Worm (Caenorhabditis elegans) whole organism, L1 larva: Measurements from ENCODE around the gene F52C12.2.

Source experiments
- C04F5.9 ChIP-seq: sonication (generic microtip); optimal IDR thresholded peaks from 2 replicates; lab custom pipeline; 2016; ENCODE audit warnings: missing genetic modification characterization, missing compliant biosample characterization
- C34B4.2 ChIP-seq: sonication (generic microtip); optimal IDR thresholded peaks from 2 replicates; lab custom pipeline; 2017; ENCODE audit warnings: mild to moderate bottlenecking, missing genetic modification characterization, missing compliant biosample characterization
- aly-2 ChIP-seq: fragments of 150-350 bp; optimal IDR thresholded peaks from 2 replicates; lab custom pipeline; 2014; ENCODE audit warnings: missing biosample characterization, missing genetic modification characterization
- ama-1 ChIP-seq: fragments of 150-350 bp; optimal IDR thresholded peaks from 2 replicates; lab custom pipeline; 2014
- ceh-63 ChIP-seq: fragments of 200-800 bp; sonication (Bioruptor generic); optimal IDR thresholded peaks from 2 replicates; lab custom pipeline; 2018; ENCODE audit warnings: mild to moderate bottlenecking, missing genetic modification characterization, missing compliant biosample characterization
- ceh-82 ChIP-seq, 3 experiments: fragments of 150-350 bp in 1 of 3; sonication (generic microtip) in 2 of 3; optimal IDR thresholded peaks; 2 replicates each; lab custom pipeline; 2014 to 2017; ENCODE audit warnings: missing biosample characterization in 3 of 3, missing genetic modification characterization in 3 of 3
- ces-1 ChIP-seq: fragments of 150-350 bp; optimal IDR thresholded peaks from 2 replicates; lab custom pipeline; 2014; ENCODE audit warnings: missing biosample characterization, missing genetic modification reagents, missing genetic modification characterization
- dpl-1 ChIP-seq, 3 experiments: fragments of 150-350 bp in 2 of 3; sonication (generic microtip) in 1 of 3; optimal IDR thresholded peaks; 2 replicates each; lab custom pipeline; 2014 to 2017; ENCODE audit warnings: missing biosample characterization in 3 of 3, missing genetic modification characterization in 3 of 3, missing genetic modification reagents in 3 of 3
- dsc-1 ChIP-seq: sonication (generic microtip); optimal IDR thresholded peaks from 2 replicates; lab custom pipeline; 2016; ENCODE audit warnings: mild to moderate bottlenecking, missing genetic modification characterization, missing compliant biosample characterization
- efl-3 ChIP-seq: fragments of 200-800 bp; sonication (Bioruptor generic); optimal IDR thresholded peaks from 2 replicates; lab custom pipeline; 2018; ENCODE audit warnings: mild to moderate bottlenecking, missing genetic modification characterization, missing compliant biosample characterization
- egl-27 ChIP-seq, 2 experiments: fragments of 150-350 bp in 1 of 2; sonication (generic microtip); optimal IDR thresholded peaks; 3 replicates each; lab custom pipeline; 2017 to 2018; ENCODE audit warnings: missing biosample characterization in 2 of 2, missing genetic modification characterization in 2 of 2, missing genetic modification reagents in 2 of 2
- elt-3 ChIP-seq, 6 experiments: fragments of 150-350 bp in 1 of 6; sonication (generic microtip); optimal IDR thresholded peaks; 2 replicates each; lab custom pipeline; 2017 to 2018; ENCODE audit warnings: missing biosample characterization in 6 of 6, missing genetic modification characterization in 6 of 6, inconsistent platforms in 1 of 6
- fkh-10 ChIP-seq: sonication (generic microtip); optimal IDR thresholded peaks from 2 replicates; lab custom pipeline; 2017; ENCODE audit warnings: missing biosample characterization, missing genetic modification reagents, missing genetic modification characterization
- hlh-4 ChIP-seq: sonication (generic microtip); optimal IDR thresholded peaks from 2 replicates; lab custom pipeline; 2016; ENCODE audit warnings: mild to moderate bottlenecking, missing genetic modification characterization, missing compliant biosample characterization
- hpl-2 ChIP-seq: fragments of 150-350 bp; optimal IDR thresholded peaks from 2 replicates; lab custom pipeline; 2014; ENCODE audit warnings: missing biosample characterization, missing genetic modification reagents, missing genetic modification characterization
- isw-1 ChIP-seq: fragments of 200-800 bp; sonication (Bioruptor generic); IDR thresholded peaks from 2 replicates; pipeline ENCODE4 v1.3.6; 2022; ENCODE audit warnings: missing genetic modification characterization, missing compliant biosample characterization
- lin-13 ChIP-seq: fragments of 150-350 bp; optimal IDR thresholded peaks from 2 replicates; lab custom pipeline; 2014; ENCODE audit warnings: missing biosample characterization, missing genetic modification reagents, missing genetic modification characterization
- lin-14 ChIP-seq: fragments of 200-800 bp; sonication (Bioruptor generic); optimal IDR thresholded peaks from 2 replicates; lab custom pipeline; 2018; ENCODE audit warnings: mild to moderate bottlenecking, missing genetic modification characterization, moderate library complexity, missing compliant biosample characterization
- lin-15B ChIP-seq: fragments of 150-350 bp; sonication (generic microtip); optimal IDR thresholded peaks from 3 replicates; lab custom pipeline; 2014; ENCODE audit warnings: missing biosample characterization, missing genetic modification characterization
- lin-35 ChIP-seq, 2 experiments: fragments of 150-350 bp; optimal IDR thresholded peaks; 2 replicates each; lab custom pipeline; 2014; ENCODE audit warnings: missing biosample characterization in 2 of 2, missing genetic modification characterization in 2 of 2, missing genetic modification reagents in 2 of 2
- lin-39 ChIP-seq: fragments of 150-350 bp; optimal IDR thresholded peaks from 2 replicates; lab custom pipeline; 2014; ENCODE audit warnings: missing biosample characterization, missing genetic modification reagents, missing genetic modification characterization
- lsy-2 ChIP-seq, 2 experiments: fragments of 150-350 bp; optimal IDR thresholded peaks; 2 replicates each; lab custom pipeline; 2014; ENCODE audit warnings: missing biosample characterization in 2 of 2, missing genetic modification characterization in 2 of 2
- mab-9 ChIP-seq: fragments of 200-800 bp; sonication (Bioruptor generic); IDR thresholded peaks from 2 replicates; pipeline ENCODE4 v1.3.6; 2022; ENCODE audit warnings: missing genetic modification reagents, missing genetic modification characterization, missing compliant biosample characterization
- nhr-11 ChIP-seq: fragments of 150-350 bp; optimal IDR thresholded peaks from 2 replicates; lab custom pipeline; 2014; ENCODE audit warnings: missing biosample characterization, missing genetic modification characterization
- nhr-19 ChIP-seq: fragments of 200-800 bp; sonication (Bioruptor generic); conservative IDR thresholded peaks from 2 replicates; pipeline ENCODE4 v1.3.6; 2022; ENCODE audit warnings: missing genetic modification characterization, missing compliant biosample characterization
- nhr-20 ChIP-seq: sonication (generic microtip); optimal IDR thresholded peaks from 2 replicates; lab custom pipeline; 2016; ENCODE audit warnings: mild to moderate bottlenecking, missing genetic modification characterization, missing compliant biosample characterization
- nhr-237 ChIP-seq: fragments of 150-350 bp; optimal IDR thresholded peaks from 2 replicates; lab custom pipeline; 2014; ENCODE audit warnings: missing biosample characterization, missing genetic modification characterization
- nhr-47 ChIP-seq: sonication (generic microtip); optimal IDR thresholded peaks from 2 replicates; lab custom pipeline; 2016; ENCODE audit warnings: mild to moderate bottlenecking, missing genetic modification characterization, moderate library complexity, missing compliant biosample characterization
- nhr-71 ChIP-seq: sonication (generic microtip); optimal IDR thresholded peaks from 2 replicates; lab custom pipeline; 2016; ENCODE audit warnings: mild to moderate bottlenecking, missing genetic modification characterization, moderate library complexity, missing compliant biosample characterization
- nhr-76 ChIP-seq: sonication (generic microtip); optimal IDR thresholded peaks from 2 replicates; lab custom pipeline; 2017; ENCODE audit warnings: missing biosample characterization, missing genetic modification characterization
- nhr-77 ChIP-seq: fragments of 150-350 bp; optimal IDR thresholded peaks from 2 replicates; lab custom pipeline; 2014; ENCODE audit warnings: missing biosample characterization, missing genetic modification characterization
- nhr-84 ChIP-seq: sonication (generic microtip); optimal IDR thresholded peaks from 2 replicates; lab custom pipeline; 2017; ENCODE audit warnings: missing biosample characterization, missing genetic modification characterization
- nhr-85 ChIP-seq: sonication (generic microtip); peaks from one replicate; lab custom pipeline; 2016; ENCODE audit warnings: missing genetic modification characterization, inconsistent platforms, missing compliant biosample characterization
- nhr-90 ChIP-seq: sonication (generic microtip); optimal IDR thresholded peaks from 2 replicates; lab custom pipeline; 2016; ENCODE audit warnings: mild to moderate bottlenecking, missing genetic modification characterization, missing compliant biosample characterization; ENCODE audit not compliant: poor library complexity
- pax-3 ChIP-seq: fragments of 200-800 bp; sonication (Bioruptor generic); optimal IDR thresholded peaks from 2 replicates; lab custom pipeline; 2018; ENCODE audit warnings: mild to moderate bottlenecking, missing genetic modification characterization, moderate library complexity, missing compliant biosample characterization
- pqm-1 ChIP-seq: sonication (generic microtip); optimal IDR thresholded peaks from 3 replicates; lab custom pipeline; 2017; ENCODE audit warnings: missing biosample characterization, missing genetic modification characterization
- rnt-1 ChIP-seq: sonication (generic microtip); optimal IDR thresholded peaks from 2 replicates; lab custom pipeline; 2016; ENCODE audit warnings: mild to moderate bottlenecking, missing genetic modification characterization, moderate library complexity, missing compliant biosample characterization
- skn-1 ChIP-seq: fragments of 150-350 bp; optimal IDR thresholded peaks from 2 replicates; lab custom pipeline; 2014; ENCODE audit warnings: missing biosample characterization, missing genetic modification characterization
- snu-23 ChIP-seq: sonication (generic microtip); optimal IDR thresholded peaks from 2 replicates; lab custom pipeline; 2016; ENCODE audit warnings: missing genetic modification characterization, missing compliant biosample characterization
- sox-4 ChIP-seq: sonication (generic microtip); optimal IDR thresholded peaks from 2 replicates; lab custom pipeline; 2016; ENCODE audit warnings: missing genetic modification characterization, missing compliant biosample characterization
- sptf-1 ChIP-seq: fragments of 150-350 bp; optimal IDR thresholded peaks from 2 replicates; lab custom pipeline; 2014; ENCODE audit warnings: missing biosample characterization, missing genetic modification characterization
- sup-37 ChIP-seq: fragments of 200-800 bp; sonication (Bioruptor generic); optimal IDR thresholded peaks from 2 replicates; lab custom pipeline; 2018; ENCODE audit warnings: mild to moderate bottlenecking, missing genetic modification characterization, missing compliant biosample characterization
- unc-130 ChIP-seq: fragments of 150-350 bp; optimal IDR thresholded peaks from 2 replicates; lab custom pipeline; 2017; ENCODE audit warnings: missing biosample characterization, missing genetic modification characterization, inconsistent platforms
- unc-30 ChIP-seq: sonication (generic microtip); optimal IDR thresholded peaks from 2 replicates; lab custom pipeline; 2017; ENCODE audit warnings: missing biosample characterization, missing genetic modification characterization
- unc-62 ChIP-seq: fragments of 150-350 bp; optimal IDR thresholded peaks from 2 replicates; lab custom pipeline; 2014; ENCODE audit warnings: missing biosample characterization, missing genetic modification reagents, missing genetic modification characterization
- unc-98 ChIP-seq: fragments of 200-800 bp; sonication (Bioruptor generic); IDR thresholded peaks from 2 replicates; pipeline ENCODE4 v1.3.6; 2022; ENCODE audit warnings: missing genetic modification characterization, missing compliant biosample characterization
- xbp-1 ChIP-seq: sonication (generic microtip); optimal IDR thresholded peaks from 2 replicates; lab custom pipeline; 2016; ENCODE audit warnings: missing genetic modification characterization, missing compliant biosample characterization
- zip-4 ChIP-seq: fragments of 200-800 bp; sonication (Bioruptor generic); optimal IDR thresholded peaks from 2 replicates; lab custom pipeline; 2018; ENCODE audit warnings: mild to moderate bottlenecking, missing genetic modification characterization, moderate library complexity, missing compliant biosample characterization
- ztf-11 ChIP-seq, 2 experiments: sonication (generic microtip); optimal IDR thresholded peaks; 2 replicates each; lab custom pipeline; 2016 to 2017; ENCODE audit warnings: missing genetic modification characterization in 2 of 2, missing biosample characterization in 1 of 2, missing compliant biosample characterization in 1 of 2
- ztf-4 ChIP-seq: fragments of 150-350 bp; optimal IDR thresholded peaks from 2 replicates; lab custom pipeline; 2014; ENCODE audit warnings: missing biosample characterization, missing genetic modification characterization

The F52C12.2 gene

ce11 chrIV:1953132-1953629, at the start of gene F52C12.2 (continued):
- peak; percentile 80 for TF ChIP-seq nhr-90 (tag; lab: Kevin White, UChicago)
- peak; percentile 36 for TF ChIP-seq C04F5.9 (tag; lab: Kevin White, UChicago)
- TF ChIP-seq sptf-1 = no peak
- no peak for TF ChIP-seq nhr-11 (tag; lab: Kevin White, UChicago)
- TF ChIP-seq aly-2 (tag; lab: Kevin White, UChicago) = peak; percentile 19
- no peak for TF ChIP-seq nhr-84 (tag; lab: Kevin White, UChicago)
- no peak for TF ChIP-seq skn-1 (tag; lab: Kevin White, UChicago)
- TF ChIP-seq ceh-63 (GFP tag; lab: Kevin White, UChicago) = no peak
- no peak for TF ChIP-seq nhr-237 (tag; lab: Kevin White, UChicago)
- TF ChIP-seq ces-1 = no peak
- no peak for TF ChIP-seq lin-13
- TF ChIP-seq nhr-71 = peak; percentile 86
- peak; percentile 51 for TF ChIP-seq pax-3
- TF ChIP-seq ceh-82 (tag; optimal IDR thresholded peaks at IDR 0.05; lab: Kevin White, UChicago) = peak; percentile 47 to 52 (median 48)
- TF ChIP-seq nhr-47 (tag; lab: Kevin White, UChicago) = peak; percentile 87
- peak; percentile 61 for TF ChIP-seq nhr-19 (GFP tag; lab: Robert Waterston, UW)
- peak; percentile 50 for TF ChIP-seq lin-39 (tag; lab: Kevin White, UChicago)
- TF ChIP-seq hpl-2 = no peak
- peak; percentile 69 to 80 for TF ChIP-seq lsy-2 (tag; optimal IDR thresholded peaks at IDR 0.05; lab: Kevin White, UChicago)
- peak; percentile 70 to 88 (median 84) for TF ChIP-seq dpl-1 (GFP tag; optimal IDR thresholded peaks at IDR 0.05; lab: Kevin White, UChicago)
- no peak for TF ChIP-seq egl-27 (tag; optimal IDR thresholded peaks at IDR 0.05; lab: Kevin White, UChicago)
- peak; percentile 65 for TF ChIP-seq isw-1 (GFP tag; lab: Robert Waterston, UW)
- TF ChIP-seq mab-9 = no peak
- TF ChIP-seq lin-15B (tag; lab: Kevin White, UChicago) = peak; percentile 47
- TF ChIP-seq C34B4.2 (tag; lab: Kevin White, UChicago) = no peak
- TF ChIP-seq ztf-4 (tag; lab: Kevin White, UChicago) = no peak
- TF ChIP-seq elt-3 (tag; optimal IDR thresholded peaks at IDR 0.05; lab: Kevin White, UChicago) = peak in 1 of 6 experiments; percentile 22
- TF ChIP-seq nhr-85 (tag; lab: Kevin White, UChicago) = peak; percentile 83
- TF ChIP-seq sox-4 (tag; lab: Kevin White, UChicago) = peak; percentile 49
- no peak for TF ChIP-seq rnt-1
- peak; percentile 76 for TF ChIP-seq nhr-20

DNA sequence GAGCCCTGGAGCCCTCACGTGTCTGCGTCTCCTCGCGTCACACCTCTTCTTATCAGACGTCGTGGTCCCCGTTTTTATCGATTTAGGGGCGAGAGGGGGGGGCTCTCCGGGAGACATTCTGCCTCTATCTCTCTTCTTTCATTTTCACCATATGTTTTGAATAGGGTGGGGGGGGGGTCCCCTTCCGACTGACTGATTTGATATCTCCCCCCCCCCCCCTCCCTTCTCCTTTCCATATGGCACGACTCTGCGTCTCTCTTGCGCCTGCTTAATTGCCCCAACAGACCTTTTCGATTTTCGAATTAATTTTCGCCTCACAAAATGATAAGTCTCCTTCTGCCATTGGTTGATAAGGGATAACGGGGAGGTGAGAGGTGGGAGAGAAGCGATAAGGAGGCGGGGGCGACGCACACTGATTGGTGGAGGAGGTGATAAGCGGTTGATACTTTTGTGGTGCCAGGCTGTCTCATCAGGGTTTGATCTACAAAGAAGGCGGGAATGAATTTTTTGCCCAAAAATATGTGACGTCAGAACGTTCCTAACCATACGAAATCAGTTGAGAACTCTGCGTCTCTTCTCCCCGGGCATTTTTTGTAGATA, 49.2 kb upstream of the F52C12.2 start:
- TF ChIP-seq pqm-1 (no peak), sptf-1 (no peak), unc-98 (GFP tag; lab: Robert Waterston, UW) (no peak), lin-14 (GFP tag; lab: Kevin White, UChicago) (peak; percentile 38), nhr-76 (tag; lab: Kevin White, UChicago) (no peak), pax-3 (no peak), lin-39 (tag; lab: Kevin White, UChicago) (no peak), lin-13 (no peak), unc-30 (tag; lab: Kevin White, UChicago) (no peak), nhr-47 (tag; lab: Kevin White, UChicago) (no peak), hlh-4 (tag; lab: Kevin White, UChicago) (no peak), skn-1 (tag; lab: Kevin White, UChicago) (no peak), mab-9 (no peak), snu-23 (GFP tag; lab: Kevin White, UChicago) (no peak), unc-62 (GFP tag; lab: Kevin White, UChicago) (no peak), sox-4 (tag; lab: Kevin White, UChicago) (no peak), ama-1 (lab: Kevin White, UChicago) (no peak), xbp-1 (tag; lab: Kevin White, UChicago) (no peak), sup-37 (no peak), dsc-1 (peak; percentile 71), nhr-85 (tag; lab: Kevin White, UChicago) (peak; percentile 43), unc-130 (tag; lab: Kevin White, UChicago) (no peak), zip-4 (GFP tag; lab: Kevin White, UChicago) (no peak), lin-35 (GFP tag; optimal IDR thresholded peaks at IDR 0.05; lab: Kevin White, UChicago) (peak in 1 of 2 experiments; percentile 25), efl-3 (GFP tag; lab: Kevin White, UChicago) (no peak), nhr-77 (tag; lab: Kevin White, UChicago) (no peak), ztf-11 (tag; optimal IDR thresholded peaks at IDR 0.05; lab: Kevin White, UChicago) (no peak), elt-3 (tag; optimal IDR thresholded peaks at IDR 0.05; lab: Kevin White, UChicago) (peak in 1 of 6 experiments; percentile 48), ceh-82 (tag; optimal IDR thresholded peaks at IDR 0.05; lab: Kevin White, UChicago) (no peak), nhr-11 (tag; lab: Kevin White, UChicago) (no peak), nhr-90 (tag; lab: Kevin White, UChicago) (no peak), fkh-10 (GFP tag; lab: Kevin White, UChicago) (no peak)
